Fruit fly (Drosophila melanogaster) S2 (cell line): ENCODE results near the gene Gnpat.

Experiments
- CG8478 ChIP-seq: fragments of >200 bp; optimal IDR thresholded peaks from 2 replicates; lab custom pipeline; 2018
- CTCF ChIP-seq, 2 experiments: fragments of >200 bp; optimal IDR thresholded peaks; 2 replicates each; lab custom pipeline; 2018

dm6 chr3R:25466166-25466565 lies 24.6 kb downstream of the Gnpat start:
- TF ChIP-seq CG8478 (lab: Kevin White, UChicago) (no peak), CTCF (optimal IDR thresholded peaks at IDR 0.05; lab: Kevin White, UChicago) (no peak)
